Worm (Caenorhabditis elegans): ENCODE results near the gene bath-5.

- no peak for TF ChIP-seq T26A5.8 (tag; optimal IDR thresholded peaks at IDR 0.05)
- TF ChIP-seq F37B4.10 (GFP tag; IDR thresholded peaks at IDR 0.05) = no peak
Measured at ce11 chrII:1995744-1996143, 36.0 kb downstream of the bath-5 start.
